Fruit fly (Drosophila melanogaster) whole organism: ENCODE data around the gene CG4766.

ENCODE experiments used
- CG8478 ChIP-seq: fragments of >200 bp; optimal IDR thresholded peaks from 2 replicates; lab custom pipeline; 2018; ENCODE audit warnings: inconsistent platforms
- Dll ChIP-seq: fragments of >200 bp; optimal IDR thresholded peaks from 2 replicates; lab custom pipeline; 2017
- EcR ChIP-seq, 2 experiments: fragments of >200 bp; optimal IDR thresholded peaks; 2 replicates each; lab custom pipeline; 2017; ENCODE audit warnings: missing biosample characterization in 2 of 2, missing genetic modification characterization in 2 of 2, missing genetic modification reagents in 2 of 2
- pan ChIP-seq: fragments of >200 bp; optimal IDR thresholded peaks from 2 replicates; lab custom pipeline; 2017
- psq ChIP-seq: fragments of >200 bp; optimal IDR thresholded peaks from 2 replicates; lab custom pipeline; 2017
- usp ChIP-seq: fragments of >200 bp; optimal IDR thresholded peaks from 2 replicates; lab custom pipeline; 2017; ENCODE audit warnings: missing biosample characterization, missing genetic modification characterization, mixed read lengths

DNA sequence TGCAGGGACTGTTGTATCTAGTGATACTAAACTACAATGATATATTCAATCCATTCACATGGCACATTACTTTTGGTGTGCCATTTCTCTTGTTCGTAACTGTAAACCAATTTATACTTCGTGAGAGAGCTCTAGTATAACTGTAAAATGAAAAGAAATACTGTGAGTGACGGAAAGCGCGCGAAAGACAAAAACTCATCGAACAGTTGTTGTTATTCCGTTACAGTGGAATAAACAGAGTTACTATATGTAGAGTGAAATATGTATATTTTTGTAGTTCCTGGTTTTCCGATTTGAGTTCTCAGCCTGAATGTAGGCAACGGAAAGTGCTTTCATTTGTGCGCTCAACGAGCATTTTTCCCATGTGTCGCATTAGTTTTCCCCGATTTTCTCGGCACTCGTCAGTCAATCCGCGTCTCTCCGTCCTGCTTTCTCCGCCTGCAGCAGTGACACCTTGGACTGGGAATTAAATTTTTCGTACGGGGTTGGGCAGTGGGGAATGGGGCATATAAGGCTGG is 36.4 kb downstream of the CG4766 start:
- TF ChIP-seq EcR (GFP tag; optimal IDR thresholded peaks at IDR 0.05; lab: Kevin White, UChicago) (no peak), psq (no peak), CG8478 (lab: Kevin White, UChicago) (no peak), Dll (lab: Kevin White, UChicago) (no peak), usp (GFP tag; lab: Kevin White, UChicago) (no peak), pan (lab: Kevin White, UChicago) (no peak)
